Fruit fly (Drosophila melanogaster): ENCODE results near the gene CG12111.

- TF ChIP-seq Usf (GFP tag; optimal IDR thresholded peaks at IDR 0.05) (no peak), Lpt (GFP tag; optimal IDR thresholded peaks at IDR 0.05) (no peak), Ptx1 (GFP tag; IDR thresholded peaks at IDR 0.05) (no peak), psq (GFP tag; optimal IDR thresholded peaks at IDR 0.05) (no peak), unpg (GFP tag; optimal IDR thresholded peaks at IDR 0.05) (no peak), ken (GFP tag; IDR thresholded peaks at IDR 0.05) (no peak), Sin3A (optimal IDR thresholded peaks at IDR 0.05) (no peak)
Observed at dm6 chrX:8616280-8616679, 45.5 kb upstream of the CG12111 start.

Data from whole organism, embryonic.